Worm (Caenorhabditis elegans) whole organism, early embryonic: ENCODE measurements around the gene akt-2.
A peak's percentile ranks its signal among the peaks of the same experiment; 100 is the strongest.

Experiments used
- B0310.2 ChIP-seq: sonication (generic microtip); optimal IDR thresholded peaks from 2 replicates; lab custom pipeline; 2016; ENCODE audit warnings: mild to moderate bottlenecking, missing genetic modification characterization, missing compliant biosample characterization
- F13C5.2 ChIP-seq: sonication (generic microtip); optimal IDR thresholded peaks from 2 replicates; lab custom pipeline; 2017; ENCODE audit warnings: mild to moderate bottlenecking, missing genetic modification characterization, inconsistent platforms, missing compliant biosample characterization
- aly-1 ChIP-seq: sonication (generic microtip); optimal IDR thresholded peaks from 2 replicates; lab custom pipeline; 2016; ENCODE audit warnings: missing genetic modification characterization, missing compliant biosample characterization
- ama-1 ChIP-seq: fragments of 150-350 bp; optimal IDR thresholded peaks from 2 replicates; lab custom pipeline; 2014
- ceh-13 ChIP-seq: fragments of 200-800 bp; sonication (Bioruptor generic); optimal IDR thresholded peaks from 2 replicates; lab custom pipeline; 2018; ENCODE audit warnings: mild to moderate bottlenecking, missing genetic modification characterization, missing compliant biosample characterization
- ceh-36 ChIP-seq: sonication (generic microtip); optimal IDR thresholded peaks from 2 replicates; lab custom pipeline; 2016; ENCODE audit warnings: missing genetic modification characterization, inconsistent platforms, missing compliant biosample characterization
- ets-7 ChIP-seq: sonication (generic microtip); optimal IDR thresholded peaks from 2 replicates; lab custom pipeline; 2016; ENCODE audit warnings: missing genotype, missing genetic modification characterization, missing compliant biosample characterization
- flt-1 ChIP-seq: fragments of 200-800 bp; sonication (Bioruptor generic); IDR thresholded peaks from 2 replicates; pipeline ENCODE4 v1.3.6; 2022; ENCODE audit warnings: missing genetic modification characterization, missing compliant biosample characterization
- hmbx-1 ChIP-seq: sonication (generic microtip); optimal IDR thresholded peaks from 2 replicates; lab custom pipeline; 2016; ENCODE audit warnings: mild to moderate bottlenecking, missing genetic modification characterization, missing compliant biosample characterization
- hmg-4 ChIP-seq: fragments of 200-800 bp; sonication (Bioruptor generic); optimal IDR thresholded peaks from 2 replicates; lab custom pipeline; 2018; ENCODE audit warnings: mild to moderate bottlenecking, missing genetic modification characterization, missing compliant biosample characterization
- hnd-1 ChIP-seq: sonication (generic microtip); optimal IDR thresholded peaks from 2 replicates; lab custom pipeline; 2016; ENCODE audit warnings: missing genetic modification characterization, missing compliant biosample characterization
- pes-1 ChIP-seq: fragments of 200-800 bp; sonication (Bioruptor generic); IDR thresholded peaks from 2 replicates; pipeline ENCODE4 v1.3.6; 2022; ENCODE audit warnings: missing genetic modification reagents, missing genetic modification characterization, missing compliant biosample characterization
- scrt-1 ChIP-seq: fragments of 200-800 bp; sonication (Bioruptor generic); IDR thresholded peaks from 2 replicates; pipeline ENCODE4 v1.3.6; 2022; ENCODE audit warnings: missing genetic modification characterization, missing compliant biosample characterization
- sea-1 ChIP-seq: fragments of 200-800 bp; sonication (Bioruptor generic); conservative IDR thresholded peaks from 2 replicates; pipeline ENCODE4 v1.3.6; 2022; ENCODE audit warnings: missing genetic modification characterization, missing compliant biosample characterization
- tbx-11 ChIP-seq: fragments of 200-800 bp; sonication (Bioruptor generic); IDR thresholded peaks from 2 replicates; pipeline ENCODE4 v1.3.6; 2022; ENCODE audit warnings: missing genetic modification characterization, missing compliant biosample characterization
- tbx-37 ChIP-seq: fragments of 200-800 bp; sonication (Bioruptor generic); conservative IDR thresholded peaks from 2 replicates; pipeline ENCODE4 v1.3.6; 2022; ENCODE audit warnings: missing genetic modification reagents, missing genetic modification characterization, missing compliant biosample characterization
- tra-4 ChIP-seq: sonication (generic microtip); optimal IDR thresholded peaks from 2 replicates; lab custom pipeline; 2017; ENCODE audit warnings: missing genetic modification characterization, missing compliant biosample characterization

akt-2 gene

DNA sequence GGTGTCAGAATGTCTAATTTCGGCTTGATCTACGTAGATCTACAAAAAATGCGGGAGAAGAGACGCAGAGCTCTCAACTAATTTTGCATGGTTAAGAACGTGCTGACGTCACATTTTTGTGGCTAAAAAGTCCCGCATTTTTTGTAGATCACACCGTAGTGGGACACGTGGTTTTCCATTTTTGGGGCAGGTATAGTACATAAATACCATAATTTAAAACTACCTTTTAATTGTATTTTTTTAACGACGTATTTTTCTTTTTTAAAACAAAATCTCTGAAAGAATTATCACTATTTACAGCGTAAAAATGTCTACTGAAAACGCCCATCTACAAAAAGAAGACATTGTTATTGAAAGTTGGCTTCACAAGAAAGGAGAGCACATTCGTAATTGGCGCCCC lies at the start of gene akt-2:
TSS of gene akt-2 (plus strand) at position 301 of the 400 bp plus-strand sequence.
- TF ChIP-seq ceh-13 (GFP tag; lab: Kevin White, UChicago) (no peak), hnd-1 (tag; lab: Kevin White, UChicago) (no peak), tbx-37 (GFP tag; lab: Robert Waterston, UW) (no peak), tra-4 (tag; lab: Kevin White, UChicago) (no peak), ceh-36 (tag; lab: Kevin White, UChicago) (no peak), flt-1 (GFP tag; lab: Robert Waterston, UW) (no peak)

DNA sequence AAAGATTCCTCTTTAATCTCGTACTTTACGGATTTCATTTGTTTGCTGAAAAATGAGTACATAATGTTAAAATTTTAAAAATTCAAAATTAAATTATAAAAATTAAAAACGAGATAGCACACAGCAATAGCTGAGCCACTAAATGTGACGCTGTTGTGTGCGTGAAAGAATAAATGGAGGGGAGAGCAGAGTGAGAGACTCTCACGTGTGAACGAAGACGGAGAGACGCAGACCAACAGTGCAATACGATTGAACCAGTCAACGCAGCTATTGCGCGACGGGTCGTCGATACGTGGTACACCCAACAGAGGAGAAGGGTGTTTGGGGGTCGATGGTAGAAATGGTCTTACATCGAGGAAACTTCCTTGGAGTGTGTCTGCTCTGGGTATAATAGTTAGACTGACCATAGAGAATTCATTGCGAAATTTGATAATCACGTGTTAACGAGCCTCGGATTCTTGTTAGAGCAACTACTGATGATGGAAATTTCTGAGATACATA lies 48.8 kb upstream of the akt-2 start, which contains the start of gene F16B12.4:
TSS of gene F16B12.4 (minus strand) at position 51 of the 501 bp plus-strand sequence.
- TF ChIP-seq tbx-37 (GFP tag; lab: Robert Waterston, UW) (no peak), hmg-4 (peak; percentile 4)

DNA sequence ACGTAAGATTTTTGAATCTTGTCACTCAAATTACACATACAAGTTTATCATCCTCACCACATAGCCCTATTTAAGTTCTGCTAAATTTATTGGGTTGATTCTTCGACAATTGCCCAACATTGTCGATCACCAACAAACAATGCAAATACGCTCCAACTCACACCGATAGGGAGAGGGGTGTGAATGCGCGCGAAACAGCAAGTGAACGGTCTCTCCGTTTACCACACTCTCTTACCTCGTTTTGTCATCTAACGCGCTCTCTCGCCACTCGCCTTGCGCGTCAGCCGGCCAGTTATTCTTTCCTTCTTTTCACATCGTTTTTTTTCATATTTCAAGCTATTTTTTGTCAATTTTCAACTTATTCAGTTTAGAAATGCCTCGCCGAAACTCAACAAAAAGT lies 45.5 kb upstream of the akt-2 start, which contains the start of gene F16B12.6:
TSS of gene F16B12.6 (plus strand) at position 331 of the 400 bp plus-strand sequence.
- TF ChIP-seq hnd-1 (tag; lab: Kevin White, UChicago) (no peak), ceh-36 (tag; lab: Kevin White, UChicago) (no peak), ama-1 (no peak), F13C5.2 (peak; percentile 57), hmg-4 (peak; percentile 45), aly-1 (tag; lab: Kevin White, UChicago) (no peak)

DNA sequence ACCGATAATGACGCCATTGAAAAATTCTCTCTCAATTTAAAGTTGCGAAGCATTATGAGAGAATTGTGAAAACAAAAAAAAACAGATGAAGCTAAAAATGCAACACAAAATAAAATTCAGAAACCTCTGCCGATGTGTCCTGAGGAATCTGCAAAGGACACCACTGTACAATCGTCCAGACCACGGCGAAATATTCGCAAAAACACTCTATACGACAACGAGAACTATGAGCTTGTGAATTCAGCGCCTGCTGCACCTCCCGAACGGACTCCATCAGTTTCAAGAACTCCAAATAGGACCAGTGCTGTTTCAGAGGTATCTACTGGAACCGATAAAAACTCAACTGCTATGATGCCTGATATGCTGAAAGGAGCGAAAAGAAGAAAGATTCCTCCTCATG lies 45.0 kb upstream of the akt-2 start:
- TF ChIP-seq tbx-37 (GFP tag; lab: Robert Waterston, UW) = no peak
- no peak for TF ChIP-seq tbx-11 (GFP tag; lab: Robert Waterston, UW)
- TF ChIP-seq hnd-1 (tag; lab: Kevin White, UChicago) = no peak
- no peak for TF ChIP-seq hmbx-1 (tag; lab: Kevin White, UChicago)
- TF ChIP-seq pes-1 (GFP tag; lab: Robert Waterston, UW) = no peak
- no peak for TF ChIP-seq ets-7 (tag; lab: Kevin White, UChicago)
- TF ChIP-seq B0310.2 (tag; lab: Kevin White, UChicago) = no peak
- TF ChIP-seq ama-1 = no peak
- TF ChIP-seq ceh-36 (tag; lab: Kevin White, UChicago) = no peak
- TF ChIP-seq hmg-4 = no peak
- no peak for TF ChIP-seq F13C5.2
- no peak for TF ChIP-seq flt-1 (GFP tag; lab: Robert Waterston, UW)
- TF ChIP-seq tra-4 (tag; lab: Kevin White, UChicago) = no peak

DNA sequence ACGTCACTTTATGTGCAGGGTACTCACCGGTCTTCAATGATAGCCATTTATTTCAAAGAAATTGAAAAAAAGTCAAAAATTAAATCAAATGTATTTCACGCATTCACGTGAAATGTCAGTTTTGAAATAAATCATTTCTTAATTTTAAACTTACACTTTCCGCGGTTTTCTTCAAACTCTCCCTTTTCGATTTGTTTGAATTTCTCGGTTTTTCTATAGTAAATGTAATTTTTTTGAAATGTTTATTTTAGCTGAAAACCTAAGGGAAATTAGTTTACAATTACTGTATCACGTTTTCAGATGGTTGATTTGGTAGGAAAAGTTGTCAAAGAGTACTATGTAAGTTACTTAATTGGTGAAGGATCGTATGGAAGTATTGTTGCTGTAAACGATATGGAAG lies 39.3 kb upstream of the akt-2 start, which contains the start of gene F16B12.7:
TSS of gene F16B12.7 (plus strand) at position 301 of the 400 bp plus-strand sequence.
- TF ChIP-seq ceh-13 (GFP tag; lab: Kevin White, UChicago) (no peak), sea-1 (no peak), tra-4 (tag; lab: Kevin White, UChicago) (no peak), hmg-4 (no peak), ets-7 (tag; lab: Kevin White, UChicago) (no peak), hnd-1 (tag; lab: Kevin White, UChicago) (no peak), aly-1 (tag; lab: Kevin White, UChicago) (no peak), B0310.2 (tag; lab: Kevin White, UChicago) (no peak), tbx-37 (GFP tag; lab: Robert Waterston, UW) (no peak), ceh-36 (tag; lab: Kevin White, UChicago) (no peak), hmbx-1 (tag; lab: Kevin White, UChicago) (no peak), tbx-11 (GFP tag; lab: Robert Waterston, UW) (no peak)

DNA sequence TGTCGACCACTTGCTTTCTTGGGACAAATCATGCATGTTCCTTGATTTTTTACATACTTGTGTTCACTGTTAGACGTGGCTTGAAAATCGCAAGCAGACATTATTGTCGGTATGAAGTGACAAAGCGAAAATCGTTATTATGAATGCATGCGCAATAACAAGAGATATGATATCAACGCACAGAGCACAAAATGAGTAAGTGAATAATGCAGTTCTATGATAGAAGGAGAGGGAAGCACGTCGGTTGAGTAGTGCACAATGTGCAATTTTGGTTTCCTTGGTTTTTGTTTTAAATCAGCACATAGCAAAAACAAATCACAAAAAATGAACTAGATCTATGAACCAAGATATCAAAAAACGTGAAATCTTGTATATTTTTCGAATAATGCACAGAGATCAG lies 34.2 kb upstream of the akt-2 start, which contains the start of gene nhr-281:
TSS of gene nhr-281 (minus strand) at position 101 of the 400 bp plus-strand sequence.
- TF ChIP-seq F13C5.2 (no peak), ceh-36 (tag; lab: Kevin White, UChicago) (no peak), ceh-13 (GFP tag; lab: Kevin White, UChicago) (no peak), sea-1 (no peak), pes-1 (GFP tag; lab: Robert Waterston, UW) (no peak), tbx-11 (GFP tag; lab: Robert Waterston, UW) (no peak), aly-1 (tag; lab: Kevin White, UChicago) (no peak), flt-1 (GFP tag; lab: Robert Waterston, UW) (no peak), hnd-1 (tag; lab: Kevin White, UChicago) (no peak), scrt-1 (GFP tag; lab: Robert Waterston, UW) (no peak), ets-7 (tag; lab: Kevin White, UChicago) (no peak), hmg-4 (no peak), tbx-37 (GFP tag; lab: Robert Waterston, UW) (no peak), hmbx-1 (tag; lab: Kevin White, UChicago) (no peak), ama-1 (no peak), tra-4 (tag; lab: Kevin White, UChicago) (no peak), B0310.2 (tag; lab: Kevin White, UChicago) (no peak)

DNA sequence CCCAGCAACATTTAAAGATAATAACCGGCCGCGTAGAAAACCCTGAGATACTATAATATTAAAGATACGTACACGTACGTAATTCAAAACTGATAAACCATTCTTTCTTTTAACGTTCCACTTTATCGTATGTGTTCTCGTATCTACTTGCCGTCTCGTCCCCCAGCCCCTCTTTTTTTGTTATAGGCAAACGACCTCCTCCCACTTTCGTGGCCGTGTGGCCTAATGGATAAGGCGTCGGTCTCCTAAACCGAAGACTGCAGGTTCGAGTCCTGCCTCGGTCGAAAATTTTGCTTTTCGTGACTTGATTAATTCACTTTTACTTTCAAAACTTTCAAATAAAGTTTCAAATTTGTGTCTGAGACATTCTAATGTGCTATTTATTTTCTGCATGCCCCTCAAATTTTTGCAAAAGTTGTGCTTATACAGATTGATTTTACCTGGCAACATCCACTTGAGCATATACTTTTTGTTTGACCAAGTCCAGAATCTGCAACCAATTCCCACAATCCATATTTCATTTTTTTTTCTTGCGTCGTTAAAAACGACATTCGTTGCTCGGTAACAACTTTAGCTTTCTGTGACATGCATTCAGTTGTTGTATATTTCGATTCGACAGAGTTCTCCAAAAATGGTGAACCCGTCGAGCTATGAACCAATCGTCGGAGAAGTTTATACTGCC lies 31.9 kb upstream of the akt-2 start, which contains the start of gene F28H6.7:
TSS of gene F28H6.7 (plus strand) at position 632 of the 682 bp plus-strand sequence.
- TF ChIP-seq aly-1 (tag; lab: Kevin White, UChicago) (peak; percentile 93), sea-1 (peak; percentile 95), scrt-1 (GFP tag; lab: Robert Waterston, UW) (peak; percentile 97), ceh-36 (tag; lab: Kevin White, UChicago) (peak; percentile 95), F13C5.2 (peak; percentile 95), ets-7 (tag; lab: Kevin White, UChicago) (peak; percentile 90), hmg-4 (peak; percentile 96), tbx-37 (GFP tag; lab: Robert Waterston, UW) (peak; percentile 98), ama-1 (no peak), hnd-1 (tag; lab: Kevin White, UChicago) (peak; percentile 90), ceh-13 (GFP tag; lab: Kevin White, UChicago) (peak; percentile 95), tra-4 (tag; lab: Kevin White, UChicago) (peak; percentile 87), hmbx-1 (tag; lab: Kevin White, UChicago) (peak; percentile 85), pes-1 (GFP tag; lab: Robert Waterston, UW) (peak; percentile 98), B0310.2 (tag; lab: Kevin White, UChicago) (peak; percentile 93), tbx-11 (GFP tag; lab: Robert Waterston, UW) (peak; percentile 96), flt-1 (GFP tag; lab: Robert Waterston, UW) (peak; percentile 97)
